Fruit fly (Drosophila melanogaster): ENCODE data around the gene CG16952.

The CG16952 gene

dm6 chrX:15869843-15870242, at the start of gene CG16952 (continued):
- no peak for TF ChIP-seq CG15696 (tag; optimal IDR thresholded peaks at IDR 0.05)
- TF ChIP-seq CG3995 (GFP tag; optimal IDR thresholded peaks at IDR 0.05): no peak
- no peak for TF ChIP-seq Sox100B (GFP tag; optimal IDR thresholded peaks at IDR 0.05)
- peak; percentile 84; the same call in 1 of the 2 replicates for TF ChIP-seq amos (GFP tag; IDR thresholded peaks at IDR 0.05; ENCODE audit: partially characterized antibody)
- TF ChIP-seq CG30431 (GFP tag; optimal IDR thresholded peaks at IDR 0.05): no peak
- TF ChIP-seq ATbp (GFP tag; optimal IDR thresholded peaks at IDR 0.05): no peak
- TF ChIP-seq disco-r (GFP tag; optimal IDR thresholded peaks at IDR 0.05): no peak
- TF ChIP-seq CG6854 (GFP tag; optimal IDR thresholded peaks at IDR 0.05): no peak
- no peak for TF ChIP-seq Dfd (GFP tag; optimal IDR thresholded peaks at IDR 0.05)
- no peak for TF ChIP-seq ap (GFP tag; IDR thresholded peaks at IDR 0.05)
- no peak for TF ChIP-seq CG7271 (tag; optimal IDR thresholded peaks at IDR 0.05)
- no peak for TF ChIP-seq emc (GFP tag; optimal IDR thresholded peaks at IDR 0.05)
- no peak for TF ChIP-seq bcd (GFP tag; optimal IDR thresholded peaks at IDR 0.05)
- TF ChIP-seq CG10366 (GFP tag; IDR thresholded peaks at IDR 0.05): no peak
- no peak for TF ChIP-seq CG7928 (GFP tag; optimal IDR thresholded peaks at IDR 0.05)
- TF ChIP-seq yki (optimal IDR thresholded peaks at IDR 0.05): no peak
- TF ChIP-seq sens-2 (GFP tag; IDR thresholded peaks at IDR 0.05): no peak
- no peak for TF ChIP-seq CG1024 (GFP tag; IDR thresholded peaks at IDR 0.05)
- no peak for TF ChIP-seq CG43689 (GFP tag; IDR thresholded peaks at IDR 0.05)
- TF ChIP-seq Six4 (GFP tag; optimal IDR thresholded peaks at IDR 0.05): no peak
- peak; percentile 58 for TF ChIP-seq CG1603 (tag; optimal IDR thresholded peaks at IDR 0.05)
- TF ChIP-seq fd96Cb (tag; optimal IDR thresholded peaks at IDR 0.05): no peak
- TF ChIP-seq NfI (GFP tag; optimal IDR thresholded peaks at IDR 0.05): no peak
- no peak for TF ChIP-seq CG1792 (GFP tag; optimal IDR thresholded peaks at IDR 0.05)
- no peak for TF ChIP-seq Optix (GFP tag; IDR thresholded peaks at IDR 0.05)
- no peak for TF ChIP-seq CkIIα-i1 (GFP tag; IDR thresholded peaks at IDR 0.05)
- no peak for TF ChIP-seq trh (GFP tag; optimal IDR thresholded peaks at IDR 0.05)
- TF ChIP-seq CG9817 (tag; optimal IDR thresholded peaks at IDR 0.05): no peak
- TF ChIP-seq tup (GFP tag; optimal IDR thresholded peaks at IDR 0.05): no peak
- TF ChIP-seq Scr (GFP tag; IDR thresholded peaks at IDR 0.05; ENCODE audit: partially characterized antibody): peak; percentile 93
- no peak for TF ChIP-seq dmrt11E (tag; optimal IDR thresholded peaks at IDR 0.05)
- no peak for TF ChIP-seq CG12299 (tag; optimal IDR thresholded peaks at IDR 0.05)
- TF ChIP-seq toy (GFP tag; IDR thresholded peaks at IDR 0.05): no peak
- no peak for TF ChIP-seq mirr (GFP tag; optimal IDR thresholded peaks at IDR 0.05)
- TF ChIP-seq CG13287 (GFP tag; IDR thresholded peaks at IDR 0.05; ENCODE audit: partially characterized antibody): peak; percentile 91
- TF ChIP-seq eve (GFP tag; optimal IDR thresholded peaks at IDR 0.05): no peak
- TF ChIP-seq ato (GFP tag; IDR thresholded peaks at IDR 0.05; ENCODE audit: partially characterized antibody): peak; percentile 91
- TF ChIP-seq Ets97D (GFP tag; optimal IDR thresholded peaks at IDR 0.05): peak; percentile 51
- TF ChIP-seq kni (GFP tag; optimal IDR thresholded peaks at IDR 0.05): no peak
- no peak for TF ChIP-seq CG4820 (GFP tag; optimal IDR thresholded peaks at IDR 0.05)
- no peak for TF ChIP-seq Mes4 (GFP tag; optimal IDR thresholded peaks at IDR 0.05)
- no peak for TF ChIP-seq Lpt (GFP tag; optimal IDR thresholded peaks at IDR 0.05)
- TF ChIP-seq fd3F (GFP tag; optimal IDR thresholded peaks at IDR 0.05): no peak
- no peak for TF ChIP-seq CG6654 (GFP tag; optimal IDR thresholded peaks at IDR 0.05)
- TF ChIP-seq Trl (optimal IDR thresholded peaks at IDR 0.05): no peak
- TF ChIP-seq Trl (GFP tag; optimal IDR thresholded peaks at IDR 0.05): no peak
- no peak for TF ChIP-seq CG3065 (GFP tag; optimal IDR thresholded peaks at IDR 0.05)
- no peak for TF ChIP-seq Gug (GFP tag; IDR thresholded peaks at IDR 0.05)
- no peak for TF ChIP-seq dpn (GFP tag; optimal IDR thresholded peaks at IDR 0.05)
- TF ChIP-seq CoRest (tag; optimal IDR thresholded peaks at IDR 0.05): peak; percentile 53
- TF ChIP-seq gsb (GFP tag; IDR thresholded peaks at IDR 0.05): no peak
- TF ChIP-seq exex (tag; optimal IDR thresholded peaks at IDR 0.05): no peak
- TF ChIP-seq pfk (GFP tag; optimal IDR thresholded peaks at IDR 0.05): no peak

Measured in whole organism, embryonic.